Fruit fly (Drosophila melanogaster): ENCODE results near the gene Sulf1.

The Sulf1 gene

dm6 chr3R:16353671-16354070 is 14.3 kb upstream of the Sulf1 start:
- TF ChIP-seq EcR (GFP tag; optimal IDR thresholded peaks at IDR 0.05): no peak
- no peak for TF ChIP-seq psq (optimal IDR thresholded peaks at IDR 0.05)
- TF ChIP-seq pan (optimal IDR thresholded peaks at IDR 0.05): no peak
- no peak for TF ChIP-seq Dll (optimal IDR thresholded peaks at IDR 0.05)
- TF ChIP-seq CG8478 (optimal IDR thresholded peaks at IDR 0.05): no peak
- no peak for TF ChIP-seq usp (GFP tag; optimal IDR thresholded peaks at IDR 0.05)

dm6 chr3R:16353195-16353594 is 13.8 kb upstream of the Sulf1 start:
- TF ChIP-seq usp (GFP tag; optimal IDR thresholded peaks at IDR 0.05): no peak
- no peak for TF ChIP-seq Dll (optimal IDR thresholded peaks at IDR 0.05)

dm6 chr3R:16352039-16352438 is 12.7 kb upstream of the Sulf1 start:
- TF ChIP-seq Dll (optimal IDR thresholded peaks at IDR 0.05) (no peak), CG8478 (optimal IDR thresholded peaks at IDR 0.05) (no peak), pan (optimal IDR thresholded peaks at IDR 0.05) (no peak), usp (GFP tag; optimal IDR thresholded peaks at IDR 0.05) (no peak), psq (optimal IDR thresholded peaks at IDR 0.05) (no peak), EcR (GFP tag; optimal IDR thresholded peaks at IDR 0.05) (no peak)

dm6 chr3R:16351044-16351443 is 11.7 kb upstream of the Sulf1 start:
- TF ChIP-seq psq (optimal IDR thresholded peaks at IDR 0.05) (no peak), usp (GFP tag; optimal IDR thresholded peaks at IDR 0.05) (no peak), CG8478 (optimal IDR thresholded peaks at IDR 0.05) (no peak), pan (optimal IDR thresholded peaks at IDR 0.05) (no peak), Dll (optimal IDR thresholded peaks at IDR 0.05) (no peak), EcR (GFP tag; optimal IDR thresholded peaks at IDR 0.05) (no peak)

- TF ChIP-seq pan (optimal IDR thresholded peaks at IDR 0.05): no peak
- TF ChIP-seq CG8478 (optimal IDR thresholded peaks at IDR 0.05): no peak
- no peak for TF ChIP-seq usp (GFP tag; optimal IDR thresholded peaks at IDR 0.05)
- TF ChIP-seq EcR (GFP tag; optimal IDR thresholded peaks at IDR 0.05): no peak
- TF ChIP-seq Dll (optimal IDR thresholded peaks at IDR 0.05): no peak
- TF ChIP-seq psq (optimal IDR thresholded peaks at IDR 0.05): no peak
Measured at dm6 chr3R:16350400-16350799, 11.0 kb upstream of the Sulf1 start.

- TF ChIP-seq psq (optimal IDR thresholded peaks at IDR 0.05): no peak
- TF ChIP-seq CG8478 (optimal IDR thresholded peaks at IDR 0.05): no peak
- TF ChIP-seq pan (optimal IDR thresholded peaks at IDR 0.05): no peak
- no peak for TF ChIP-seq Dll (optimal IDR thresholded peaks at IDR 0.05)
- no peak for TF ChIP-seq EcR (GFP tag; optimal IDR thresholded peaks at IDR 0.05)
- TF ChIP-seq usp (GFP tag; optimal IDR thresholded peaks at IDR 0.05): no peak
Measured at dm6 chr3R:16349111-16349655, 9.8 kb upstream of the Sulf1 start, which contains the start of the genes CG14879 and Manf. Gene CG14879 (minus strand): TSS chr3R:16349226. Gene Manf (plus strand): TSS chr3R:16349404.

dm6 chr3R:16348289-16348688 is 8.9 kb upstream of the Sulf1 start:
- TF ChIP-seq Dll (optimal IDR thresholded peaks at IDR 0.05): no peak
- TF ChIP-seq CG8478 (optimal IDR thresholded peaks at IDR 0.05): no peak
- no peak for TF ChIP-seq pan (optimal IDR thresholded peaks at IDR 0.05)
- no peak for TF ChIP-seq EcR (GFP tag; optimal IDR thresholded peaks at IDR 0.05)
- TF ChIP-seq usp (GFP tag; optimal IDR thresholded peaks at IDR 0.05): no peak
- no peak for TF ChIP-seq psq (optimal IDR thresholded peaks at IDR 0.05)

dm6 chr3R:16347626-16348264 is 8.4 kb upstream of the Sulf1 start:
- TF ChIP-seq pan (optimal IDR thresholded peaks at IDR 0.05): no peak
- TF ChIP-seq usp (GFP tag; optimal IDR thresholded peaks at IDR 0.05): no peak

dm6 chr3R:16341817-16342374 is 2.5 kb upstream of the Sulf1 start, which contains the start of the genes SF2 and pad:
Gene SF2 (minus strand): TSS chr3R:16341988.
Gene pad (plus strand): TSS chr3R:16342318.
- TF ChIP-seq EcR (GFP tag; optimal IDR thresholded peaks at IDR 0.05) (no peak), Dll (optimal IDR thresholded peaks at IDR 0.05) (no peak), psq (optimal IDR thresholded peaks at IDR 0.05) (no peak), pan (optimal IDR thresholded peaks at IDR 0.05) (no peak), CG8478 (optimal IDR thresholded peaks at IDR 0.05) (no peak), usp (GFP tag; optimal IDR thresholded peaks at IDR 0.05) (no peak)

dm6 chr3R:16340610-16341009 is 1.2 kb upstream of the Sulf1 start:
- TF ChIP-seq pan (optimal IDR thresholded peaks at IDR 0.05) (no peak), usp (GFP tag; optimal IDR thresholded peaks at IDR 0.05) (no peak), CG8478 (optimal IDR thresholded peaks at IDR 0.05) (no peak), EcR (GFP tag; optimal IDR thresholded peaks at IDR 0.05) (no peak), psq (optimal IDR thresholded peaks at IDR 0.05) (no peak), Dll (optimal IDR thresholded peaks at IDR 0.05) (no peak)

- TF ChIP-seq usp (GFP tag; optimal IDR thresholded peaks at IDR 0.05): no peak
- TF ChIP-seq psq (optimal IDR thresholded peaks at IDR 0.05): no peak
- no peak for TF ChIP-seq pan (optimal IDR thresholded peaks at IDR 0.05)
- TF ChIP-seq CG8478 (optimal IDR thresholded peaks at IDR 0.05): no peak
Measured at dm6 chr3R:16338342-16338741, 1.0 kb downstream of the Sulf1 start.

dm6 chr3R:16337863-16338262 is 1.5 kb downstream of the Sulf1 start:
- TF ChIP-seq CG8478 (optimal IDR thresholded peaks at IDR 0.05): no peak

- TF ChIP-seq EcR (GFP tag; optimal IDR thresholded peaks at IDR 0.05) (no peak), usp (GFP tag; optimal IDR thresholded peaks at IDR 0.05) (no peak), Dll (optimal IDR thresholded peaks at IDR 0.05) (no peak), pan (optimal IDR thresholded peaks at IDR 0.05) (no peak), CG8478 (optimal IDR thresholded peaks at IDR 0.05) (no peak), psq (optimal IDR thresholded peaks at IDR 0.05) (no peak)
Measured at dm6 chr3R:16337053-16337385, 2.4 kb downstream of the Sulf1 start.

Measured in whole organism.